Worm (Caenorhabditis elegans) whole organism, early embryonic: ENCODE measurements around the gene elc-1.

Experiments used
- B0310.2 ChIP-seq: sonication (generic microtip); optimal IDR thresholded peaks from 2 replicates; lab custom pipeline; 2016; ENCODE audit warnings: mild to moderate bottlenecking, missing genetic modification characterization, missing compliant biosample characterization
- aly-1 ChIP-seq: sonication (generic microtip); optimal IDR thresholded peaks from 2 replicates; lab custom pipeline; 2016; ENCODE audit warnings: missing genetic modification characterization, missing compliant biosample characterization
- ama-1 ChIP-seq: fragments of 150-350 bp; optimal IDR thresholded peaks from 2 replicates; lab custom pipeline; 2014
- ceh-13 ChIP-seq: fragments of 200-800 bp; sonication (Bioruptor generic); optimal IDR thresholded peaks from 2 replicates; lab custom pipeline; 2018; ENCODE audit warnings: mild to moderate bottlenecking, missing genetic modification characterization, missing compliant biosample characterization
- ceh-36 ChIP-seq: sonication (generic microtip); optimal IDR thresholded peaks from 2 replicates; lab custom pipeline; 2016; ENCODE audit warnings: missing genetic modification characterization, inconsistent platforms, missing compliant biosample characterization
- flt-1 ChIP-seq: fragments of 200-800 bp; sonication (Bioruptor generic); IDR thresholded peaks from 2 replicates; pipeline ENCODE4 v1.3.6; 2022; ENCODE audit warnings: missing genetic modification characterization, missing compliant biosample characterization
- scrt-1 ChIP-seq: fragments of 200-800 bp; sonication (Bioruptor generic); IDR thresholded peaks from 2 replicates; pipeline ENCODE4 v1.3.6; 2022; ENCODE audit warnings: missing genetic modification characterization, missing compliant biosample characterization
- tbx-11 ChIP-seq: fragments of 200-800 bp; sonication (Bioruptor generic); IDR thresholded peaks from 2 replicates; pipeline ENCODE4 v1.3.6; 2022; ENCODE audit warnings: missing genetic modification characterization, missing compliant biosample characterization
- tbx-37 ChIP-seq: fragments of 200-800 bp; sonication (Bioruptor generic); conservative IDR thresholded peaks from 2 replicates; pipeline ENCODE4 v1.3.6; 2022; ENCODE audit warnings: missing genetic modification reagents, missing genetic modification characterization, missing compliant biosample characterization

DNA sequence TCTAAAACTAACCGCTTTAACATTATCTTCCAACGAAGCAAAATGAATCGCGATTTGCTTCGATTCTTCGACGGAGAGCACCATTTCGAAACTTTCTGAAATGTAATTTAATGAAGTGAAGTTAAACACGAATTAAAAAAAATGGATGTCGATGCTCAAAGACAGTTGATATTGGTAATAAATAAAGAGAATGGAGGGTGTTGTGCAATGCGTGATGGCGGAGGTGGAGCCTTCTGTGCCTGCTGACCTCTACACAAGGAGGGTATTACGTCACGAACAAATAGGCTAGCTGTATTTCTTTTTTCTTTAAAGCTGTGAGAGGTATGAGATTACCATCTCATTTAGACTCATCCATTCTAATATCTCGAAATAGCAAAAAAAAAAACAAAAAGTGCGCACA lies 38.7 kb upstream of the elc-1 start, which contains the start of gene Y82E9BR.17:
- TF ChIP-seq scrt-1 (no peak), ama-1 (no peak), flt-1 (GFP tag; lab: Robert Waterston, UW) (no peak), tbx-37 (no peak), ceh-36 (tag; lab: Kevin White, UChicago) (no peak), tbx-11 (GFP tag; lab: Robert Waterston, UW) (no peak), ceh-13 (GFP tag; lab: Kevin White, UChicago) (no peak), B0310.2 (no peak), aly-1 (tag; lab: Kevin White, UChicago) (no peak)
